In genomic region chrX:5105703-5106102, ce11 we compare ENCODE assay signal across 2 worm cellular contexts.
TF ChIP-seq lines count a peak whose summit lies in the region.

No protein-coding gene starts in this region.

TF ChIP-seq in whole organism, L4 larva, 104 proteins besides CTCF, POLR2A, EP300 and RAD21:
- TF ChIP-seq nhr-41 (GFP tag; IDR thresholded peaks at IDR 0.05; lab: Robert Waterston, UW) (no peak), hlh-30 (tag; optimal IDR thresholded peaks at IDR 0.05; lab: Kevin White, UChicago; ENCODE audit: insufficient read depth) (no peak), unc-130 (GFP tag; optimal IDR thresholded peaks at IDR 0.05; lab: Kevin White, UChicago) (no peak), set-16 (GFP tag; IDR thresholded peaks at IDR 0.05; lab: Robert Waterston, UW) (peak; percentile 70), F37D6.2 (tag; optimal IDR thresholded peaks at IDR 0.05; lab: Kevin White, UChicago) (no peak), pha-4 (GFP tag; IDR thresholded peaks at IDR 0.05; lab: Robert Waterston, UW) (peak; percentile 33; the same call in 1 of the 2 replicates), pha-4 (tag; optimal IDR thresholded peaks at IDR 0.05; lab: Kevin White, UChicago) (no peak)

TF ChIP-seq in whole organism, young adult, 124 proteins besides CTCF, POLR2A, EP300 and RAD21:
- TF ChIP-seq F55B11.4 (tag; optimal IDR thresholded peaks at IDR 0.05; lab: Kevin White, UChicago; ENCODE audit: borderline replicate concordance, insufficient read depth): no peak
- no peak for TF ChIP-seq ztf-26 (tag; optimal IDR thresholded peaks at IDR 0.05; lab: Kevin White, UChicago)
- TF ChIP-seq nfyb-1 (GFP tag; IDR thresholded peaks at IDR 0.05; lab: Robert Waterston, UW): no peak
- no peak for TF ChIP-seq dpff-1 (tag; optimal IDR thresholded peaks at IDR 0.05; lab: Kevin White, UChicago)
- 0 out of 2 replicates have a peak, but pooled peaks have one; percentile 23 for TF ChIP-seq egl-44 (GFP tag; IDR thresholded peaks at IDR 0.05; lab: Robert Waterston, UW)
- peak; percentile 0; the same call in 1 of the 2 replicates for TF ChIP-seq B0336.3 (GFP tag; IDR thresholded peaks at IDR 0.05; lab: Robert Waterston, UW)
- TF ChIP-seq zfh-2 (GFP tag; conservative IDR thresholded peaks at IDR 0.05; lab: Robert Waterston, UW): peak; percentile 43; the same call in 1 of the 2 replicates
- TF ChIP-seq xnd-1 (tag; optimal IDR thresholded peaks at IDR 0.05; lab: Kevin White, UChicago): no peak
- no peak for TF ChIP-seq lin-35 (GFP tag; optimal IDR thresholded peaks at IDR 0.05; lab: Kevin White, UChicago)
- no peak for TF ChIP-seq attf-6 (GFP tag; IDR thresholded peaks at IDR 0.05; lab: Robert Waterston, UW)
- peak; percentile 62 for TF ChIP-seq ZK185.1 (tag; optimal IDR thresholded peaks at IDR 0.05; lab: Kevin White, UChicago; ENCODE audit: poor library complexity, severe bottlenecking)
- no peak for TF ChIP-seq sea-2 (GFP tag; IDR thresholded peaks at IDR 0.05; lab: Robert Waterston, UW)
- no peak for TF ChIP-seq nhr-80 (tag; optimal IDR thresholded peaks at IDR 0.05; lab: Kevin White, UChicago)
- TF ChIP-seq rec-8 (tag; optimal IDR thresholded peaks at IDR 0.05; lab: Kevin White, UChicago): no peak
- no peak for TF ChIP-seq hlh-12 (tag; optimal IDR thresholded peaks at IDR 0.05; lab: Kevin White, UChicago)
- TF ChIP-seq Y56A3A.18 (GFP tag; IDR thresholded peaks at IDR 0.05; lab: Robert Waterston, UW): peak; percentile 13; the same call in 1 of the 2 replicates
- peak; percentile 85; the same call in 1 of the 2 replicates for TF ChIP-seq F37B4.10 (GFP tag; IDR thresholded peaks at IDR 0.05; lab: Robert Waterston, UW)
- TF ChIP-seq pbrm-1 (GFP tag; IDR thresholded peaks at IDR 0.05; lab: Robert Waterston, UW): 0 out of 2 replicates have a peak, but pooled peaks have one; percentile 8
- no peak for TF ChIP-seq tbx-9 (tag; optimal IDR thresholded peaks at IDR 0.05; lab: Kevin White, UChicago; ENCODE audit: borderline replicate concordance)
- no peak for TF ChIP-seq mes-4 (tag; optimal IDR thresholded peaks at IDR 0.05; lab: Kevin White, UChicago)
- TF ChIP-seq hmg-1.2 (GFP tag; IDR thresholded peaks at IDR 0.05; lab: Robert Waterston, UW): no peak
- no peak for TF ChIP-seq Y53F4B.3 (GFP tag; IDR thresholded peaks at IDR 0.05; lab: Robert Waterston, UW)
- TF ChIP-seq K12H6.12 (tag; optimal IDR thresholded peaks at IDR 0.05; lab: Kevin White, UChicago): no peak
- TF ChIP-seq ceh-79 (tag; optimal IDR thresholded peaks at IDR 0.05; lab: Kevin White, UChicago): no peak
- TF ChIP-seq T07F8.4 (tag; optimal IDR thresholded peaks at IDR 0.05; lab: Kevin White, UChicago): no peak
- TF ChIP-seq atf-7 (tag; optimal IDR thresholded peaks at IDR 0.05; lab: Kevin White, UChicago): no peak
- no peak for TF ChIP-seq ceh-40 (GFP tag; IDR thresholded peaks at IDR 0.05; lab: Robert Waterston, UW)
- TF ChIP-seq somi-1 (GFP tag; optimal IDR thresholded peaks at IDR 0.05; lab: Kevin White, UChicago): no peak
- TF ChIP-seq gei-17 (GFP tag; optimal IDR thresholded peaks at IDR 0.05; lab: Kevin White, UChicago): no peak
- TF ChIP-seq Y95B8A.8 (GFP tag; IDR thresholded peaks at IDR 0.05; lab: Robert Waterston, UW): 0 out of 2 replicates have a peak, but pooled peaks have one; percentile 10
- TF ChIP-seq hrde-1 (tag; optimal IDR thresholded peaks at IDR 0.05; lab: Kevin White, UChicago; ENCODE audit: borderline replicate concordance): no peak
- TF ChIP-seq nhr-179 (tag; optimal IDR thresholded peaks at IDR 0.05; lab: Kevin White, UChicago): no peak
- TF ChIP-seq snpc-1.1 (tag; optimal IDR thresholded peaks at IDR 0.05; lab: Kevin White, UChicago; ENCODE audit: insufficient read depth): no peak
- peak; percentile 2 for TF ChIP-seq tbp1 (GFP tag; optimal IDR thresholded peaks at IDR 0.05; lab: Kevin White, UChicago)
- peak; percentile 5; the same call in 1 of the 2 replicates for TF ChIP-seq mcd-1 (GFP tag; IDR thresholded peaks at IDR 0.05; lab: Robert Waterston, UW)
- peak; percentile 73 for TF ChIP-seq nhr-90 (tag; optimal IDR thresholded peaks at IDR 0.05; lab: Kevin White, UChicago)
- TF ChIP-seq snpc-3.4 (tag; optimal IDR thresholded peaks at IDR 0.05; lab: Kevin White, UChicago): no peak
- no peak for TF ChIP-seq let-526 (GFP tag; IDR thresholded peaks at IDR 0.05; lab: Robert Waterston, UW)
- TF ChIP-seq ztf-6 (GFP tag; IDR thresholded peaks at IDR 0.05; lab: Robert Waterston, UW): no peak
- no peak for TF ChIP-seq madf-10 (tag; optimal IDR thresholded peaks at IDR 0.05; lab: Kevin White, UChicago)
- TF ChIP-seq hlh-26 (GFP tag; conservative IDR thresholded peaks at IDR 0.05; lab: Robert Waterston, UW): no peak
- TF ChIP-seq sptf-2 (GFP tag; optimal IDR thresholded peaks at IDR 0.05; lab: Kevin White, UChicago): no peak
- TF ChIP-seq him-1 (tag; optimal IDR thresholded peaks at IDR 0.05; lab: Kevin White, UChicago): no peak
- no peak for TF ChIP-seq cebp-1 (GFP tag; IDR thresholded peaks at IDR 0.05; lab: Robert Waterston, UW)
- TF ChIP-seq cebp-1 (tag; optimal IDR thresholded peaks at IDR 0.05; lab: Kevin White, UChicago): no peak
- no peak for TF ChIP-seq ccch-3 (GFP tag; optimal IDR thresholded peaks at IDR 0.05; lab: Kevin White, UChicago)
